Fruit fly (Drosophila melanogaster): ENCODE measurements around the gene ssp2.

Gene ssp2

dm6 chr3L:14004041-14004407, 39.0 kb downstream of the ssp2 start (continued):
- no peak for TF ChIP-seq dati (GFP tag; IDR thresholded peaks at IDR 0.05)
- no peak for TF ChIP-seq usp (GFP tag; optimal IDR thresholded peaks at IDR 0.05)
- TF ChIP-seq Mad (GFP tag; optimal IDR thresholded peaks at IDR 0.05), result no peak
- TF ChIP-seq lmd (GFP tag; IDR thresholded peaks at IDR 0.05), result 0 out of 2 replicates have a peak, but pooled peaks have one; percentile 16
- TF ChIP-seq onecut (GFP tag; IDR thresholded peaks at IDR 0.05), result peak; percentile 22; the same call in 1 of the 2 replicates
- no peak for TF ChIP-seq gsb-n (tag; optimal IDR thresholded peaks at IDR 0.05)
- TF ChIP-seq shn (GFP tag; optimal IDR thresholded peaks at IDR 0.05), result no peak
- TF ChIP-seq pfk (GFP tag; optimal IDR thresholded peaks at IDR 0.05), result peak; percentile 55
- no peak for TF ChIP-seq CG4282 (GFP tag; optimal IDR thresholded peaks at IDR 0.05)
- peak; percentile 52 for TF ChIP-seq scrt (GFP tag; optimal IDR thresholded peaks at IDR 0.05)
- TF ChIP-seq CG12155 (GFP tag; optimal IDR thresholded peaks at IDR 0.05), result no peak
- no peak for TF ChIP-seq hb (GFP tag; IDR thresholded peaks at IDR 0.05; ENCODE audit: partially characterized antibody)
- TF ChIP-seq TFAM (GFP tag; optimal IDR thresholded peaks at IDR 0.05), result no peak
- peak; percentile 37; the same call in 1 of the 2 replicates for TF ChIP-seq vvl (GFP tag; IDR thresholded peaks at IDR 0.05)
- TF ChIP-seq CG4730 (GFP tag; IDR thresholded peaks at IDR 0.05), result no peak
- no peak for TF ChIP-seq pum (GFP tag; optimal IDR thresholded peaks at IDR 0.05)
- TF ChIP-seq Myb (GFP tag; optimal IDR thresholded peaks at IDR 0.05), result no peak
- TF ChIP-seq CG9727 (GFP tag; optimal IDR thresholded peaks at IDR 0.05), result peak; percentile 29
- peak; percentile 55 for TF ChIP-seq CG12769 (tag; optimal IDR thresholded peaks at IDR 0.05)
- no peak for TF ChIP-seq BtbVII (GFP tag; optimal IDR thresholded peaks at IDR 0.05)
- TF ChIP-seq Deaf1 (tag; optimal IDR thresholded peaks at IDR 0.05), result peak; percentile 23
- TF ChIP-seq nmo (GFP tag; optimal IDR thresholded peaks at IDR 0.05), result peak; percentile 38
- peak; percentile 25; the same call in 1 of the 2 replicates for TF ChIP-seq bbx (GFP tag; IDR thresholded peaks at IDR 0.05; ENCODE audit: partially characterized antibody)
- TF ChIP-seq CG8388 (GFP tag; optimal IDR thresholded peaks at IDR 0.05), result no peak
- TF ChIP-seq ranshi (GFP tag; IDR thresholded peaks at IDR 0.05), result no peak; the same call in 1 of the 2 replicates
- peak; percentile 51 for TF ChIP-seq CG1024 (GFP tag; IDR thresholded peaks at IDR 0.05)
- no peak for TF ChIP-seq Scr (GFP tag; IDR thresholded peaks at IDR 0.05; ENCODE audit: partially characterized antibody)
- TF ChIP-seq CG12659 (GFP tag; optimal IDR thresholded peaks at IDR 0.05), result peak; percentile 55
- no peak for TF ChIP-seq CG42726 (GFP tag; IDR thresholded peaks at IDR 0.05; ENCODE audit: partially characterized antibody)
- no peak for TF ChIP-seq tup (GFP tag; optimal IDR thresholded peaks at IDR 0.05)
- TF ChIP-seq crol (GFP tag; IDR thresholded peaks at IDR 0.05), result no peak
- TF ChIP-seq caup (GFP tag; optimal IDR thresholded peaks at IDR 0.05; ENCODE audit: severe bottlenecking), result peak; percentile 58
- TF ChIP-seq CG6854 (GFP tag; optimal IDR thresholded peaks at IDR 0.05), result peak; percentile 44
- peak; percentile 54 for TF ChIP-seq pzg (GFP tag; optimal IDR thresholded peaks at IDR 0.05)
- no peak for TF ChIP-seq CG8359 (GFP tag; optimal IDR thresholded peaks at IDR 0.05; ENCODE audit: borderline replicate concordance)
- no peak for TF ChIP-seq CG10462 (GFP tag; optimal IDR thresholded peaks at IDR 0.05)
- peak; percentile 60 for TF ChIP-seq CG34376 (GFP tag; optimal IDR thresholded peaks at IDR 0.05)
- no peak for TF ChIP-seq CG4707 (GFP tag; optimal IDR thresholded peaks at IDR 0.05)
- TF ChIP-seq B-H1 (GFP tag; IDR thresholded peaks at IDR 0.05), result no peak; the same call in 2 of the 3 replicates
- TF ChIP-seq Dp (GFP tag; optimal IDR thresholded peaks at IDR 0.05), result no peak
- TF ChIP-seq CG4360 (GFP tag; IDR thresholded peaks at IDR 0.05), result 0 out of 2 replicates have a peak, but pooled peaks have one; percentile 58
- peak; percentile 99 for TF ChIP-seq psq (GFP tag; optimal IDR thresholded peaks at IDR 0.05)
- TF ChIP-seq nerfin-1 (tag; optimal IDR thresholded peaks at IDR 0.05), result peak; percentile 64
- no peak for TF ChIP-seq tx (GFP tag; optimal IDR thresholded peaks at IDR 0.05)
- TF ChIP-seq CG6791 (GFP tag; IDR thresholded peaks at IDR 0.05; ENCODE audit: partially characterized antibody), result 0 out of 3 replicates have a peak, but pooled peaks have one; percentile 16
- no peak for TF ChIP-seq CoRest (tag; optimal IDR thresholded peaks at IDR 0.05)
- TF ChIP-seq CG15479 (GFP tag; optimal IDR thresholded peaks at IDR 0.05), result peak; percentile 63
- TF ChIP-seq gcm2 (GFP tag; optimal IDR thresholded peaks at IDR 0.05), result no peak
- TF ChIP-seq chn (GFP tag; optimal IDR thresholded peaks at IDR 0.05), result no peak
- peak; percentile 76 for TF ChIP-seq CG7987 (GFP tag; optimal IDR thresholded peaks at IDR 0.05)
